Worm (Caenorhabditis elegans): ENCODE results near the gene ZK662.2.

- TF ChIP-seq him-1 (tag; optimal IDR thresholded peaks at IDR 0.05) (no peak), dao-5 (tag; optimal IDR thresholded peaks at IDR 0.05) (no peak)
Measured at ce11 chrX:15716971-15717370, 20.5 kb downstream of the ZK662.2 start.

All from whole organism, L4/young adult.